Fruit fly (Drosophila melanogaster) whole organism, adult: ENCODE measurements around the gene ckd.

Source experiments
- CG11617 ChIP-seq: fragments of 200-800 bp; sonication (Bioruptor generic); optimal IDR thresholded peaks from 2 replicates; lab custom pipeline; 2017; ENCODE audit warnings: mild to moderate bottlenecking, missing biosample characterization, missing genetic modification reagents, missing genetic modification characterization
- CG12768 ChIP-seq: fragments of 200-800 bp; sonication (Bioruptor generic); optimal IDR thresholded peaks from 2 replicates; lab custom pipeline; 2017; ENCODE audit warnings: missing biosample characterization, missing genetic modification characterization, mild to moderate bottlenecking, moderate library complexity, missing genetic modification reagents
- CG14711 ChIP-seq: fragments of 200-800 bp; sonication (Bioruptor generic); optimal IDR thresholded peaks from 2 replicates; lab custom pipeline; 2018; ENCODE audit warnings: missing biosample characterization, mild to moderate bottlenecking, missing genetic modification characterization, moderate library complexity
- CG1620 ChIP-seq: fragments of 200-800 bp; sonication (Bioruptor generic); optimal IDR thresholded peaks from 2 replicates; lab custom pipeline; 2016; ENCODE audit warnings: missing biosample characterization, missing genetic modification characterization
- CG33017 ChIP-seq: fragments of 200-800 bp; sonication (Bioruptor generic); optimal IDR thresholded peaks from 2 replicates; lab custom pipeline; 2018; ENCODE audit warnings: missing biosample characterization, mild to moderate bottlenecking, missing genetic modification characterization, moderate library complexity
- CG5204 ChIP-seq: fragments of 200-800 bp; sonication (Bioruptor generic); optimal IDR thresholded peaks from 2 replicates; lab custom pipeline; 2016; ENCODE audit warnings: missing biosample characterization, missing genetic modification characterization
- CG7045 ChIP-seq: fragments of 200-800 bp; sonication (Bioruptor generic); optimal IDR thresholded peaks from 2 replicates; lab custom pipeline; 2017; ENCODE audit warnings: missing biosample characterization, mild to moderate bottlenecking, missing genetic modification characterization
- CG7101 ChIP-seq: fragments of 200-800 bp; sonication (Bioruptor generic); optimal IDR thresholded peaks from 2 replicates; lab custom pipeline; 2018; ENCODE audit warnings: missing biosample characterization, mild to moderate bottlenecking, missing genetic modification characterization, moderate library complexity
- Clk ChIP-seq: fragments of 200-800 bp; sonication (Bioruptor generic); optimal IDR thresholded peaks from 2 replicates; lab custom pipeline; 2017; ENCODE audit warnings: missing biosample characterization, missing genetic modification characterization
- Crg-1 ChIP-seq: fragments of 200-800 bp; sonication (Bioruptor generic); optimal IDR thresholded peaks from 2 replicates; lab custom pipeline; 2016; ENCODE audit warnings: missing biosample characterization, missing genetic modification characterization
- Hr96 ChIP-seq: fragments of 200-800 bp; sonication (Bioruptor generic); optimal IDR thresholded peaks from 2 replicates; lab custom pipeline; 2016; ENCODE audit warnings: missing biosample characterization, missing genetic modification characterization
- Mnt ChIP-seq: fragments of 200-800 bp; sonication (Bioruptor generic); optimal IDR thresholded peaks from 2 replicates; lab custom pipeline; 2016; ENCODE audit warnings: missing biosample characterization, mild to moderate bottlenecking, missing genetic modification characterization
- bab1 ChIP-seq: fragments of 200-800 bp; sonication (Bioruptor generic); optimal IDR thresholded peaks from 3 replicates; lab custom pipeline; 2019; ENCODE audit warnings: missing biosample characterization, mild to moderate bottlenecking, missing genetic modification characterization, moderate library complexity
- cic ChIP-seq: fragments of 200-800 bp; sonication (Bioruptor generic); optimal IDR thresholded peaks from 2 replicates; lab custom pipeline; 2017; ENCODE audit warnings: missing biosample characterization, mild to moderate bottlenecking, missing genetic modification characterization, moderate library complexity
- cnc ChIP-seq, 2 experiments: fragments of >200 bp; optimal IDR thresholded peaks; 2 replicates each; lab custom pipeline; 2017
- kay ChIP-seq: fragments of 200-800 bp; sonication (Bioruptor generic); peaks from one replicate; lab custom pipeline; 2016; ENCODE audit warnings: missing biosample characterization, missing genetic modification characterization, borderline replicate concordance
- ovo ChIP-seq: fragments of 200-800 bp; sonication (Bioruptor generic); optimal IDR thresholded peaks from 2 replicates; lab custom pipeline; 2016; ENCODE audit warnings: missing biosample characterization, missing genetic modification characterization
- pad ChIP-seq: fragments of 200-800 bp; sonication (Bioruptor generic); optimal IDR thresholded peaks from 3 replicates; lab custom pipeline; 2017; ENCODE audit warnings: missing biosample characterization, missing genetic modification characterization, mild to moderate bottlenecking, moderate library complexity, missing genetic modification reagents
- tj ChIP-seq: fragments of 200-800 bp; sonication (Bioruptor generic); optimal IDR thresholded peaks from 3 replicates; lab custom pipeline; 2017; ENCODE audit warnings: missing biosample characterization, mild to moderate bottlenecking, missing genetic modification characterization, moderate library complexity
- toe ChIP-seq: fragments of 200-800 bp; sonication (Bioruptor generic); optimal IDR thresholded peaks from 2 replicates; lab custom pipeline; 2016; ENCODE audit warnings: missing biosample characterization, missing genetic modification characterization

ckd gene

dm6 chr3L:3304740-3305139 lies 47.1 kb downstream of the ckd start:
- no peak for TF ChIP-seq ovo (GFP tag; lab: Kevin White, UChicago)
- no peak for TF ChIP-seq tj (GFP tag; lab: Kevin White, UChicago)
- TF ChIP-seq CG7045 (GFP tag; lab: Kevin White, UChicago), result no peak
- no peak for TF ChIP-seq bab1
- TF ChIP-seq CG12768 (GFP tag; lab: Kevin White, UChicago), result no peak
- TF ChIP-seq CG5204, result no peak
- TF ChIP-seq Hr96, result no peak
- no peak for TF ChIP-seq cnc (optimal IDR thresholded peaks at IDR 0.05; lab: Kevin White, UChicago)
- TF ChIP-seq CG1620 (GFP tag; lab: Kevin White, UChicago), result no peak
- no peak for TF ChIP-seq CG14711 (tag; lab: Kevin White, UChicago)
- TF ChIP-seq kay (GFP tag; lab: Kevin White, UChicago), result no peak

dm6 chr3L:3305430-3305829 lies 47.8 kb downstream of the ckd start:
- TF ChIP-seq CG12768 (GFP tag; lab: Kevin White, UChicago), result no peak
- TF ChIP-seq bab1, result no peak
- no peak for TF ChIP-seq cic (GFP tag; lab: Kevin White, UChicago)
- TF ChIP-seq CG14711 (tag; lab: Kevin White, UChicago), result no peak
- no peak for TF ChIP-seq Mnt (GFP tag; lab: Kevin White, UChicago)
- no peak for TF ChIP-seq ovo (GFP tag; lab: Kevin White, UChicago)
- no peak for TF ChIP-seq toe

dm6 chr3L:3306515-3306914 lies 48.8 kb downstream of the ckd start:
- TF ChIP-seq kay (GFP tag; lab: Kevin White, UChicago) (peak; percentile 14), cnc (optimal IDR thresholded peaks at IDR 0.05; lab: Kevin White, UChicago) (no peak)

dm6 chr3L:3307593-3307992 lies 49.9 kb downstream of the ckd start:
- TF ChIP-seq CG12768 (GFP tag; lab: Kevin White, UChicago) (no peak), cic (GFP tag; lab: Kevin White, UChicago) (no peak), Mnt (GFP tag; lab: Kevin White, UChicago) (no peak), pad (GFP tag; lab: Kevin White, UChicago) (no peak), toe (no peak), CG7101 (tag; lab: Kevin White, UChicago) (no peak), cnc (optimal IDR thresholded peaks at IDR 0.05; lab: Kevin White, UChicago) (no peak), CG33017 (no peak), bab1 (no peak), ovo (GFP tag; lab: Kevin White, UChicago) (no peak), Crg-1 (GFP tag; lab: Kevin White, UChicago) (no peak), CG1620 (GFP tag; lab: Kevin White, UChicago) (no peak), kay (GFP tag; lab: Kevin White, UChicago) (no peak), Hr96 (no peak), CG11617 (GFP tag; lab: Kevin White, UChicago) (no peak), CG14711 (tag; lab: Kevin White, UChicago) (no peak), CG5204 (no peak), CG7045 (GFP tag; lab: Kevin White, UChicago) (no peak)

- TF ChIP-seq Hr96 (no peak), Mnt (GFP tag; lab: Kevin White, UChicago) (peak; percentile 98), tj (GFP tag; lab: Kevin White, UChicago) (peak; percentile 59), kay (GFP tag; lab: Kevin White, UChicago) (peak; percentile 69), Crg-1 (GFP tag; lab: Kevin White, UChicago) (peak; percentile 17), CG12768 (GFP tag; lab: Kevin White, UChicago) (peak; percentile 23), CG11617 (GFP tag; lab: Kevin White, UChicago) (peak; percentile 3), Clk (GFP tag; lab: Kevin White, UChicago) (no peak), cic (GFP tag; lab: Kevin White, UChicago) (peak; percentile 94)
These were observed 51.3 kb downstream of the ckd start for dm6 chr3L:3308676-3309613.

- TF ChIP-seq CG5204, result no peak
- TF ChIP-seq CG33017, result no peak
- no peak for TF ChIP-seq cic (GFP tag; lab: Kevin White, UChicago)
- no peak for TF ChIP-seq CG14711 (tag; lab: Kevin White, UChicago)
- no peak for TF ChIP-seq CG11617 (GFP tag; lab: Kevin White, UChicago)
These were observed 56.4 kb downstream of the ckd start, which contains the start of gene Drsl2 for dm6 chr3L:3314049-3314448. Gene Drsl2, plus strand, starts transcription at chr3L:3314349.

- no peak for TF ChIP-seq Crg-1 (GFP tag; lab: Kevin White, UChicago)
- TF ChIP-seq CG7045 (GFP tag; lab: Kevin White, UChicago), result no peak
- TF ChIP-seq CG14711 (tag; lab: Kevin White, UChicago), result no peak
- no peak for TF ChIP-seq cnc (optimal IDR thresholded peaks at IDR 0.05; lab: Kevin White, UChicago)
These were observed 57.0 kb downstream of the ckd start, which contains the start of gene Drsl3 for dm6 chr3L:3314696-3315095. Gene Drsl3, plus strand, starts transcription at chr3L:3314996.
